Worm (Caenorhabditis elegans) whole organism, late embryonic: Measurements from ENCODE around the gene ceh-28.

Source experiments
- C38D4.7 ChIP-seq: fragments of 200-800 bp; sonication (Bioruptor generic); optimal IDR thresholded peaks from 2 replicates; lab custom pipeline; 2018; ENCODE audit warnings: mild to moderate bottlenecking, missing genetic modification characterization, moderate library complexity, missing compliant biosample characterization
- F13H6.1 ChIP-seq: sonication (generic microtip); optimal IDR thresholded peaks from 2 replicates; lab custom pipeline; 2016; ENCODE audit warnings: missing genetic modification characterization, missing compliant biosample characterization
- K09A11.1 ChIP-seq: sonication (generic microtip); optimal IDR thresholded peaks from 2 replicates; lab custom pipeline; 2017; ENCODE audit warnings: antibody characterized with exemption, mild to moderate bottlenecking, missing genetic modification characterization, missing compliant biosample characterization; ENCODE audit not compliant: insufficient read depth
- ceh-2 ChIP-seq: sonication (generic microtip); optimal IDR thresholded peaks from 2 replicates; lab custom pipeline; 2016; ENCODE audit warnings: missing genotype, missing genetic modification characterization, missing compliant biosample characterization
- ceh-24 ChIP-seq: sonication (generic microtip); optimal IDR thresholded peaks from 2 replicates; lab custom pipeline; 2016; ENCODE audit warnings: mild to moderate bottlenecking, missing genetic modification characterization, missing compliant biosample characterization
- ceh-45 ChIP-seq: fragments of 200-800 bp; sonication (Bioruptor generic); IDR thresholded peaks from 2 replicates; pipeline ENCODE4 v1.3.6; 2022; ENCODE audit warnings: missing genetic modification reagents, missing genetic modification characterization, missing compliant biosample characterization
- gmeb-2 ChIP-seq: sonication (generic microtip); optimal IDR thresholded peaks from 2 replicates; lab custom pipeline; 2016; ENCODE audit warnings: missing genetic modification characterization, inconsistent platforms, missing compliant biosample characterization
- hlh-30 ChIP-seq: sonication (generic microtip); optimal IDR thresholded peaks from 2 replicates; lab custom pipeline; 2017; ENCODE audit warnings: antibody characterized with exemption, missing genetic modification characterization, missing compliant biosample characterization; ENCODE audit not compliant: insufficient read depth
- madf-2 ChIP-seq: sonication (generic microtip); optimal IDR thresholded peaks from 2 replicates; lab custom pipeline; 2017; ENCODE audit warnings: missing genetic modification characterization, missing compliant biosample characterization
- nfya-1 ChIP-seq: sonication (generic microtip); optimal IDR thresholded peaks from 2 replicates; lab custom pipeline; 2017; ENCODE audit warnings: missing genetic modification characterization, mild to moderate bottlenecking, missing compliant biosample characterization, antibody characterized with exemption, moderate library complexity
- nhr-232 ChIP-seq: sonication (generic microtip); optimal IDR thresholded peaks from 2 replicates; lab custom pipeline; 2016; ENCODE audit warnings: missing genetic modification characterization, missing compliant biosample characterization
- npax-4 ChIP-seq: sonication (generic microtip); optimal IDR thresholded peaks from 2 replicates; lab custom pipeline; 2016; ENCODE audit warnings: missing genetic modification characterization, missing compliant biosample characterization
- pat-9 ChIP-seq: fragments of 200-800 bp; sonication (Bioruptor generic); optimal IDR thresholded peaks from 2 replicates; lab custom pipeline; 2018; ENCODE audit warnings: mild to moderate bottlenecking, missing genetic modification characterization, moderate library complexity, missing compliant biosample characterization
- unc-3 ChIP-seq, 2 experiments: fragments of 200-800 bp in 1 of 2; sonication (Bioruptor generic) in 1 of 2; sonication (generic microtip) in 1 of 2; conservative IDR thresholded peaks in 1 of 2; optimal IDR thresholded peaks in 1 of 2; 2 replicates each; pipeline versions ENCODE4 v1.3.6 to Lab custom; 2016 to 2022; ENCODE audit warnings: missing compliant biosample characterization in 2 of 2, missing genetic modification characterization in 2 of 2, missing genetic modification reagents in 1 of 2
- unc-42 ChIP-seq: sonication (generic microtip); optimal IDR thresholded peaks from 2 replicates; lab custom pipeline; 2016; ENCODE audit warnings: missing genotype, missing genetic modification characterization, missing compliant biosample characterization

The ceh-28 gene

DNA sequence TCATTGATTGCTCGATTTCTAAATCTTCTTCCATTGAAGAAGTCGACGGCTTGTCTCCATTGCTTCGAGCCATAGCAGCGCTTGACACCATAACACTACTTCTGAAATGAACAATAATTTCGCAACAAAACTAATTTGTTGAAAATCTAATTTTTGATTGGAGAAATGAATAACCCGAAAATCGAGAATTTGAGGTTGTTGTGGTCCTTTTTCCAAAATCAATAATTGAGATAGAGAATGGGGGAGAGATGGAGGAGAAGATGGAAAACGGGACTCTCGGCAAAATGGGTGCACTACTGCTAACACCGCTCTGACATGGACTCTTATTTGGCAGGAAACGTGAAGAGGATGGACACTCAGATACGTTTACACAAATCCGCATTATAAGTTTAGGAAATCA lies 47.7 kb downstream of the ceh-28 start, which contains the start of gene snx-17:
snx-17 (minus strand) TSS at position 101 of the 400 bp plus-strand sequence.
- TF ChIP-seq ceh-45 = no peak
- TF ChIP-seq hlh-30 (tag; lab: Kevin White, UChicago) = no peak
- no peak for TF ChIP-seq nfya-1 (tag; lab: Kevin White, UChicago)
- TF ChIP-seq ceh-24 = no peak
- TF ChIP-seq pat-9 (tag; lab: Kevin White, UChicago) = no peak
- no peak for TF ChIP-seq nhr-232 (tag; lab: Kevin White, UChicago)
- no peak for TF ChIP-seq K09A11.1 (tag; lab: Kevin White, UChicago)
- no peak for TF ChIP-seq npax-4
- no peak for TF ChIP-seq unc-3 (GFP tag; conservative IDR thresholded peaks at IDR 0.05; lab: Robert Waterston, UW)
- TF ChIP-seq unc-3 (tag; optimal IDR thresholded peaks at IDR 0.05; lab: Kevin White, UChicago) = no peak
- TF ChIP-seq unc-42 = no peak
- TF ChIP-seq F13H6.1 (tag; lab: Kevin White, UChicago) = no peak
- TF ChIP-seq ceh-2 (tag; lab: Kevin White, UChicago) = no peak
- no peak for TF ChIP-seq gmeb-2 (tag; lab: Kevin White, UChicago)
- TF ChIP-seq C38D4.7 (GFP tag; lab: Kevin White, UChicago) = no peak
- no peak for TF ChIP-seq madf-2
